Fruit fly (Drosophila melanogaster) whole organism, embryonic: ENCODE data around the gene phr6-4.

ENCODE experiments used
- Atf-2 ChIP-seq: fragments of 200-800 bp; sonication (Bioruptor generic); optimal IDR thresholded peaks from 2 replicates; lab custom pipeline; 2016; ENCODE audit warnings: missing biosample characterization, missing genetic modification characterization
- Bdp1 ChIP-seq: fragments of 200-800 bp; sonication (Bioruptor generic); optimal IDR thresholded peaks from 3 replicates; lab custom pipeline; 2016; ENCODE audit warnings: missing biosample characterization, missing genetic modification characterization
- CG1024 ChIP-seq: fragments of 200-800 bp; sonication (Bioruptor generic); IDR thresholded peaks from 2 replicates; pipeline ENCODE4 v1.3.6; 2022; ENCODE audit warnings: missing biosample characterization, missing genetic modification characterization
- CG10274 ChIP-seq: fragments of 200-800 bp; sonication (Bioruptor generic); optimal IDR thresholded peaks from 3 replicates; lab custom pipeline; 2017; ENCODE audit warnings: missing biosample characterization, mild to moderate bottlenecking, missing genetic modification characterization
- CG10321 ChIP-seq: fragments of 200-800 bp; sonication (Bioruptor generic); IDR thresholded peaks from 2 replicates; pipeline ENCODE4 v1.3.6; 2022; ENCODE audit warnings: missing biosample characterization, missing genetic modification characterization
- CG10959 ChIP-seq: fragments of 200-800 bp; sonication (Bioruptor generic); IDR thresholded peaks from 2 replicates; pipeline ENCODE4 v1.3.6; 2022; ENCODE audit warnings: missing biosample characterization, missing genetic modification characterization
- CG11093 ChIP-seq: fragments of 200-800 bp; sonication (Bioruptor generic); IDR thresholded peaks from 3 replicates; pipeline ENCODE4 v1.3.6; 2022; ENCODE audit warnings: missing biosample characterization, missing genetic modification characterization
- CG11560 ChIP-seq: fragments of 200-800 bp; sonication (Bioruptor generic); IDR thresholded peaks from 3 replicates; pipeline ENCODE4 v1.3.6; 2022; ENCODE audit warnings: missing biosample characterization, missing genetic modification characterization
- CG11695 ChIP-seq: fragments of 200-800 bp; sonication (Bioruptor generic); IDR thresholded peaks from 3 replicates; pipeline ENCODE4 v1.3.6; 2022; ENCODE audit warnings: missing biosample characterization, missing genetic modification characterization
- CG12071 ChIP-seq: fragments of 200-800 bp; sonication (Bioruptor generic); optimal IDR thresholded peaks from 3 replicates; lab custom pipeline; 2018; ENCODE audit warnings: missing biosample characterization, mild to moderate bottlenecking, missing genetic modification characterization
- CG14014 ChIP-seq: fragments of 200-800 bp; sonication (Bioruptor generic); IDR thresholded peaks from 2 replicates; pipeline ENCODE4 v1.3.6; 2022; ENCODE audit warnings: missing biosample characterization, missing genetic modification characterization
- CG17186 ChIP-seq: fragments of 200-800 bp; sonication (Bioruptor generic); optimal IDR thresholded peaks from 3 replicates; lab custom pipeline; 2017; ENCODE audit warnings: missing biosample characterization, missing genetic modification reagents, missing genetic modification characterization
- CG17829 ChIP-seq: fragments of 200-800 bp; optimal IDR thresholded peaks from 2 replicates; lab custom pipeline; 2019; ENCODE audit warnings: missing biosample characterization, mild to moderate bottlenecking, missing genetic modification characterization, moderate library complexity
- CG2129 ChIP-seq: fragments of 200-800 bp; sonication (Bioruptor generic); IDR thresholded peaks from 2 replicates; pipeline ENCODE4 v1.3.6; 2022; ENCODE audit warnings: missing biosample characterization, missing genetic modification characterization; ENCODE audit not compliant: partially characterized antibody
- CG30020 ChIP-seq: fragments of 200-800 bp; optimal IDR thresholded peaks from 2 replicates; lab custom pipeline; 2019; ENCODE audit warnings: missing biosample characterization, mild to moderate bottlenecking, missing genetic modification characterization, moderate library complexity
- CG6683 ChIP-seq: fragments of 200-800 bp; sonication (Bioruptor generic); optimal IDR thresholded peaks from 2 replicates; lab custom pipeline; 2017; ENCODE audit warnings: missing biosample characterization, mild to moderate bottlenecking, missing genetic modification characterization, missing genetic modification reagents
- CG7745 ChIP-seq: fragments of 200-800 bp; sonication (Bioruptor generic); optimal IDR thresholded peaks from 2 replicates; lab custom pipeline; 2018; ENCODE audit warnings: missing biosample characterization, mild to moderate bottlenecking, missing genetic modification characterization, moderate library complexity
- CG7786 ChIP-seq: fragments of 200-800 bp; sonication (Bioruptor generic); optimal IDR thresholded peaks from 2 replicates; lab custom pipeline; 2016; ENCODE audit warnings: missing biosample characterization, missing genetic modification characterization
- CoRest ChIP-seq: fragments of 200-800 bp; sonication (Bioruptor generic); optimal IDR thresholded peaks from 3 replicates; lab custom pipeline; 2018; ENCODE audit warnings: missing biosample characterization, mild to moderate bottlenecking, missing genetic modification characterization, moderate library complexity
- Deaf1 ChIP-seq: fragments of 200-800 bp; optimal IDR thresholded peaks from 3 replicates; lab custom pipeline; 2019; ENCODE audit warnings: missing biosample characterization, mild to moderate bottlenecking, missing genetic modification characterization, moderate library complexity
- Gsc ChIP-seq: fragments of 200-800 bp; sonication (Bioruptor generic); IDR thresholded peaks from 2 replicates; pipeline ENCODE4 v1.3.6; 2022; ENCODE audit warnings: missing biosample characterization, missing genetic modification characterization
- HLH3B ChIP-seq: fragments of 200-800 bp; sonication (Bioruptor generic); IDR thresholded peaks from 2 replicates; pipeline ENCODE4 v1.3.6; 2022; ENCODE audit warnings: missing biosample characterization, missing genetic modification characterization
- HLHmδ ChIP-seq: fragments of 200-800 bp; sonication (Bioruptor generic); optimal IDR thresholded peaks from 2 replicates; lab custom pipeline; 2018; ENCODE audit warnings: missing biosample characterization, mild to moderate bottlenecking, missing genetic modification characterization, moderate library complexity
- HmgD ChIP-seq: fragments of 200-800 bp; sonication (Bioruptor generic); optimal IDR thresholded peaks from 3 replicates; lab custom pipeline; 2016; ENCODE audit warnings: missing biosample characterization, missing genetic modification characterization
- Hr39 ChIP-seq: fragments of >200 bp; optimal IDR thresholded peaks from 2 replicates; lab custom pipeline; 2017
- Mad ChIP-seq: fragments of 200-800 bp; sonication (Bioruptor generic); optimal IDR thresholded peaks from 2 replicates; lab custom pipeline; 2016; ENCODE audit warnings: missing biosample characterization, missing genetic modification characterization
- Meics ChIP-seq: fragments of 200-800 bp; sonication (Bioruptor generic); optimal IDR thresholded peaks from 2 replicates; lab custom pipeline; 2017; ENCODE audit warnings: missing biosample characterization, mild to moderate bottlenecking, missing genetic modification characterization
- NFAT ChIP-seq: fragments of 200-800 bp; sonication (Bioruptor generic); IDR thresholded peaks from 2 replicates; pipeline ENCODE4 v1.3.6; 2022; ENCODE audit warnings: missing biosample characterization, missing genetic modification characterization
- Poxn ChIP-seq: fragments of 200-800 bp; sonication (Bioruptor generic); IDR thresholded peaks from 2 replicates; pipeline ENCODE4 v1.3.6; 2022; ENCODE audit warnings: missing biosample characterization, missing genetic modification characterization
- Ptx1 ChIP-seq: fragments of 200-800 bp; sonication (Bioruptor generic); IDR thresholded peaks from 2 replicates; pipeline ENCODE4 v1.3.6; 2022; ENCODE audit warnings: missing biosample characterization, missing genetic modification characterization
- Sin3A ChIP-seq: fragments of >200 bp; optimal IDR thresholded peaks from 2 replicates; lab custom pipeline; 2018
- Sry-β ChIP-seq: fragments of 200-800 bp; sonication (Bioruptor generic); optimal IDR thresholded peaks from 2 replicates; lab custom pipeline; 2018; ENCODE audit warnings: missing biosample characterization, mild to moderate bottlenecking, missing genetic modification characterization, moderate library complexity
- Taf1 ChIP-seq: fragments of 200-800 bp; sonication (Bioruptor generic); IDR thresholded peaks from 2 replicates; pipeline ENCODE4 v1.3.6; 2022; ENCODE audit warnings: missing biosample characterization, missing genetic modification characterization
- Xrp1 ChIP-seq: fragments of 200-800 bp; sonication (Bioruptor generic); IDR thresholded peaks from 2 replicates; pipeline ENCODE4 v1.3.6; 2022; ENCODE audit warnings: missing biosample characterization, missing genetic modification characterization
- bbx ChIP-seq: fragments of 200-800 bp; sonication (Bioruptor generic); IDR thresholded peaks from 2 replicates; pipeline ENCODE4 v1.3.6; 2022; ENCODE audit warnings: missing biosample characterization, missing genetic modification characterization; ENCODE audit not compliant: partially characterized antibody
- br ChIP-seq: fragments of >200 bp; optimal IDR thresholded peaks from 2 replicates; lab custom pipeline; 2017
- cad ChIP-seq: fragments of >200 bp; optimal IDR thresholded peaks from 2 replicates; lab custom pipeline; 2017; ENCODE audit warnings: missing biosample characterization, missing genetic modification characterization
- dan ChIP-seq: fragments of 200-800 bp; sonication (Bioruptor generic); IDR thresholded peaks from 2 replicates; pipeline ENCODE4 v1.3.6; 2022; ENCODE audit warnings: missing biosample characterization, missing genetic modification characterization
- dimm ChIP-seq: fragments of 200-800 bp; sonication (Bioruptor generic); IDR thresholded peaks from 2 replicates; pipeline ENCODE4 v1.3.6; 2022; ENCODE audit warnings: missing biosample characterization, missing genetic modification characterization
- dm ChIP-seq: fragments of 200-800 bp; sonication (Bioruptor generic); optimal IDR thresholded peaks from 3 replicates; lab custom pipeline; 2016; ENCODE audit warnings: missing biosample characterization, missing genetic modification characterization
- dysf ChIP-seq: fragments of 200-800 bp; sonication (Bioruptor generic); IDR thresholded peaks from 3 replicates; pipeline ENCODE4 v1.3.6; 2022; ENCODE audit warnings: missing biosample characterization, missing genetic modification characterization
- eyg ChIP-seq: fragments of 200-800 bp; sonication (Bioruptor generic); optimal IDR thresholded peaks from 3 replicates; lab custom pipeline; 2016; ENCODE audit warnings: missing biosample characterization, missing genetic modification characterization
- ham ChIP-seq: fragments of 200-800 bp; sonication (Bioruptor generic); IDR thresholded peaks from 2 replicates; pipeline ENCODE4 v1.3.6; 2022; ENCODE audit warnings: missing biosample characterization, missing genetic modification characterization
- jing ChIP-seq: fragments of 200-800 bp; sonication (Bioruptor generic); optimal IDR thresholded peaks from 2 replicates; lab custom pipeline; 2018; ENCODE audit warnings: missing biosample characterization, mild to moderate bottlenecking, missing genetic modification characterization
- lab ChIP-seq: fragments of 200-800 bp; sonication (Bioruptor generic); optimal IDR thresholded peaks from 3 replicates; lab custom pipeline; 2017; ENCODE audit warnings: missing biosample characterization, missing genetic modification characterization, mild to moderate bottlenecking, moderate library complexity, missing genetic modification reagents
- nau ChIP-seq: fragments of 200-800 bp; sonication (Bioruptor generic); optimal IDR thresholded peaks from 3 replicates; lab custom pipeline; 2017; ENCODE audit warnings: missing biosample characterization, mild to moderate bottlenecking, missing genetic modification characterization, missing genetic modification reagents
- pb ChIP-seq: fragments of 200-800 bp; sonication (Bioruptor generic); optimal IDR thresholded peaks from 3 replicates; lab custom pipeline; 2016; ENCODE audit warnings: missing biosample characterization, missing genetic modification characterization
- peb ChIP-seq: fragments of 200-800 bp; sonication (Bioruptor generic); IDR thresholded peaks from 2 replicates; pipeline ENCODE4 v1.3.6; 2022; ENCODE audit warnings: missing biosample characterization, missing genetic modification characterization
- tap ChIP-seq: fragments of 200-800 bp; optimal IDR thresholded peaks from 3 replicates; lab custom pipeline; 2019; ENCODE audit warnings: missing biosample characterization, mild to moderate bottlenecking, missing genetic modification characterization, moderate library complexity
- tna ChIP-seq: fragments of 200-800 bp; sonication (Bioruptor generic); IDR thresholded peaks from 2 replicates; pipeline ENCODE4 v1.3.6; 2022; ENCODE audit warnings: missing biosample characterization, missing genetic modification characterization; ENCODE audit not compliant: partially characterized antibody
- zen2 ChIP-seq: fragments of 200-800 bp; sonication (Bioruptor generic); IDR thresholded peaks from 3 replicates; pipeline ENCODE4 v1.3.6; 2022; ENCODE audit warnings: missing biosample characterization, missing genetic modification characterization; ENCODE audit not compliant: partially characterized antibody
- zf30C ChIP-seq: fragments of 200-800 bp; sonication (Bioruptor generic); optimal IDR thresholded peaks from 3 replicates; lab custom pipeline; 2018; ENCODE audit warnings: missing biosample characterization, mild to moderate bottlenecking, missing genetic modification characterization

phr6-4 gene

DNA sequence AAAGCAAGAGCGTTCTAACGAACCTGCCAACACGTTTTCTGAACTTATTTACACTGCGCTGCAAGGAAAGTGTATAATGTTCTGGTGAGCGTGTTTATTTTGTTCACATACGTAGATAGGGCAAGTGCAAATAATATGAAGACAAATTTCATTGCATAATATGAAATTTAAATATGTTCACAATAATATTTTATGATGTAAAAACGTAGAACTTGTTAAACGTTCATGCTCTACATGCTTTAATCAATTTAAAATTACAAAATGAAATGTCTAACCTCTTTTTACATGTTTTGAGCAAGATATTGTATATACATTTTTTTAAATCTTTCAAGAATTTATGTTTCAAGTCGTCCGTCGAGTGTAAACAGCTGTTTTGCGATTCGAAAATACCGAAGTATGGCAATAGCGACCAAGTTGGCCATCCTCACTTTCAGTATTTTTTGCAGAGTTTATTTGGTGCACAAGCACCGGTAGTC, at the start of gene phr6-4, which contains the start of gene CG2608 (continued):
- TF ChIP-seq dysf (GFP tag; lab: Robert Waterston, UW) (peak; percentile 86), zen2 (GFP tag; lab: Robert Waterston, UW) (no peak), CoRest (tag; lab: Kevin White, UChicago) (peak; percentile 97), dm (peak; percentile 85), Xrp1 (GFP tag; lab: Robert Waterston, UW) (peak; percentile 91), lab (GFP tag; lab: Kevin White, UChicago) (peak; percentile 94), CG14014 (GFP tag; lab: Robert Waterston, UW) (peak; percentile 85), CG2129 (GFP tag; lab: Robert Waterston, UW) (no peak), Sry-β (GFP tag; lab: Kevin White, UChicago) (peak; percentile 41), Mad (GFP tag; lab: Kevin White, UChicago) (peak; percentile 87), ham (GFP tag; lab: Robert Waterston, UW) (peak; percentile 62; the same call in 1 of the 2 replicates), Ptx1 (GFP tag; lab: Robert Waterston, UW) (peak; percentile 87), Atf-2 (GFP tag; lab: Kevin White, UChicago) (peak; percentile 92), tap (tag; lab: Kevin White, UChicago) (no peak), eyg (peak; percentile 66), Poxn (GFP tag; lab: Robert Waterston, UW) (peak; percentile 65; the same call in 1 of the 2 replicates), CG12071 (peak; percentile 85), HLH3B (peak; percentile 81), CG10959 (GFP tag; lab: Robert Waterston, UW) (peak; percentile 63), CG11093 (GFP tag; lab: Robert Waterston, UW) (peak; percentile 85), CG17829 (tag; lab: Kevin White, UChicago) (peak; percentile 94), dimm (GFP tag; lab: Robert Waterston, UW) (peak; percentile 70), NFAT (GFP tag; lab: Robert Waterston, UW) (peak; percentile 83), CG10274 (GFP tag; lab: Kevin White, UChicago) (peak; percentile 72), CG10321 (GFP tag; lab: Robert Waterston, UW) (peak; percentile 56; the same call in 1 of the 2 replicates), bbx (GFP tag; lab: Robert Waterston, UW) (no peak), jing (GFP tag; lab: Kevin White, UChicago) (peak; percentile 75), Gsc (GFP tag; lab: Robert Waterston, UW) (no peak), pb (GFP tag; lab: Kevin White, UChicago) (peak; percentile 51), peb (GFP tag; lab: Robert Waterston, UW) (peak; percentile 67; the same call in 1 of the 2 replicates), Bdp1 (GFP tag; lab: Kevin White, UChicago) (peak; percentile 79), CG6683 (GFP tag; lab: Kevin White, UChicago) (peak; percentile 84), br (lab: Kevin White, UChicago) (no peak), tna (GFP tag; lab: Robert Waterston, UW) (no peak), Hr39 (lab: Kevin White, UChicago) (no peak), cad (no peak), dan (GFP tag; lab: Robert Waterston, UW) (peak; percentile 26; the same call in 1 of the 2 replicates), CG7745 (no peak), HmgD (GFP tag; lab: Kevin White, UChicago) (peak; percentile 60), Sin3A (lab: Kevin White, UChicago) (no peak), Meics (GFP tag; lab: Kevin White, UChicago) (peak; percentile 93), nau (peak; percentile 87), CG7786 (GFP tag; lab: Kevin White, UChicago) (peak; percentile 85), CG11560 (tag; lab: Robert Waterston, UW) (peak; percentile 69; the same call in 2 of the 3 replicates), CG17186 (GFP tag; lab: Kevin White, UChicago) (peak; percentile 44), Taf1 (GFP tag; lab: Robert Waterston, UW) (peak; percentile 65; the same call in 1 of the 2 replicates), zf30C (peak; percentile 88), Deaf1 (peak; percentile 77), CG11695 (GFP tag; lab: Robert Waterston, UW) (peak; percentile 89), CG30020 (tag; lab: Kevin White, UChicago) (peak; percentile 77), CG1024 (no peak; the same call in 1 of the 2 replicates), HLHmδ (GFP tag; lab: Kevin White, UChicago) (no peak)
